Fruit fly (Drosophila melanogaster): ENCODE results near the gene CG32669.

DNA sequence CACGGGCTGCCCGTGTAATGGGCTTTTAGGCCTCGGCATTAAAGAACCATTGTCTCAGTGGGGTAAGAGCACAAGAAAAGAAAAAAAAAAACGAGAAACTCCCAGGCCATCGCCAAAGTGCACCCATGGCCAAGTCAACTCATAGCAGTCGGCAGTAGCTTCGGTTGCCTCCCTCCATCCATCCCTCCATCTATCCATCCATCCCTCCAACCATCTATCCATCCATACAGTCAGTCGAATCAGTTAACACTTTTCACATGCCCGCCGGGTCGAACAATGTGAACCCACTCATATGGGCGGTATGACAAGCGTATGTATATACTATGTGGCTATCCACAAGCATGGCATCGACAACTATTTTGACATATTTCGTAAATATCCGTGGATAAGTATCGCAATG is 22.8 kb upstream of the CG32669 start:
- TF ChIP-seq CG32121 (GFP tag; IDR thresholded peaks at IDR 0.05): no peak
- TF ChIP-seq CG14655 (GFP tag; optimal IDR thresholded peaks at IDR 0.05): no peak
- no peak for TF ChIP-seq CG34367 (tag; optimal IDR thresholded peaks at IDR 0.05)
- no peak for TF ChIP-seq Snoo (tag; optimal IDR thresholded peaks at IDR 0.05)
